Fruit fly (Drosophila melanogaster) whole organism, embryonic: ENCODE results near the gene Mec2.
A peak's percentile ranks its signal among the peaks of the same experiment; 100 is the strongest.

ENCODE experiments used
- ATbp ChIP-seq: fragments of 200-800 bp; sonication (Bioruptor generic); optimal IDR thresholded peaks from 2 replicates; lab custom pipeline; 2017; ENCODE audit warnings: missing biosample characterization, mild to moderate bottlenecking, missing genetic modification characterization, missing genetic modification reagents
- Adf1 ChIP-seq: fragments of 200-800 bp; sonication (Bioruptor generic); IDR thresholded peaks from 2 replicates; pipeline ENCODE4 v1.3.6; 2022; ENCODE audit warnings: missing biosample characterization, missing genetic modification characterization
- Bteb2 ChIP-seq: fragments of 200-800 bp; sonication (Bioruptor generic); optimal IDR thresholded peaks from 2 replicates; lab custom pipeline; 2016; ENCODE audit warnings: missing biosample characterization, missing genetic modification characterization
- CG10267 ChIP-seq: fragments of 200-800 bp; sonication (Bioruptor generic); optimal IDR thresholded peaks from 2 replicates; lab custom pipeline; 2018; ENCODE audit warnings: missing biosample characterization, mild to moderate bottlenecking, missing genetic modification characterization, moderate library complexity
- CG10543 ChIP-seq: fragments of 200-800 bp; sonication (Bioruptor generic); optimal IDR thresholded peaks from 3 replicates; lab custom pipeline; 2017; ENCODE audit warnings: missing biosample characterization, mild to moderate bottlenecking, missing genetic modification characterization, moderate library complexity
- CG13123 ChIP-seq: fragments of 200-800 bp; sonication (Bioruptor generic); optimal IDR thresholded peaks from 2 replicates; lab custom pipeline; 2016; ENCODE audit warnings: missing biosample characterization, missing genetic modification characterization
- CG13424 ChIP-seq: fragments of 200-800 bp; sonication (Bioruptor generic); optimal IDR thresholded peaks from 2 replicates; lab custom pipeline; 2019; ENCODE audit warnings: missing biosample characterization, mild to moderate bottlenecking, missing genetic modification characterization, moderate library complexity
- CG14710 ChIP-seq: fragments of 200-800 bp; sonication (Bioruptor generic); optimal IDR thresholded peaks from 3 replicates; lab custom pipeline; 2019; ENCODE audit warnings: missing biosample characterization, mild to moderate bottlenecking, missing genetic modification characterization, moderate library complexity
- CG18764 ChIP-seq: fragments of 200-800 bp; sonication (Bioruptor generic); optimal IDR thresholded peaks from 3 replicates; lab custom pipeline; 2016; ENCODE audit warnings: missing biosample characterization, missing genetic modification characterization
- CG30020 ChIP-seq: fragments of 200-800 bp; optimal IDR thresholded peaks from 2 replicates; lab custom pipeline; 2019; ENCODE audit warnings: missing biosample characterization, mild to moderate bottlenecking, missing genetic modification characterization, moderate library complexity
- CG31388 ChIP-seq: fragments of 200-800 bp; sonication (Bioruptor generic); optimal IDR thresholded peaks from 2 replicates; lab custom pipeline; 2016; ENCODE audit warnings: missing biosample characterization, missing genetic modification characterization
- CG3407 ChIP-seq: fragments of 200-800 bp; sonication (Bioruptor generic); optimal IDR thresholded peaks from 2 replicates; lab custom pipeline; 2018; ENCODE audit warnings: missing biosample characterization, mild to moderate bottlenecking, missing genetic modification characterization
- CG3838 ChIP-seq: fragments of 200-800 bp; sonication (Bioruptor generic); optimal IDR thresholded peaks from 3 replicates; lab custom pipeline; 2016; ENCODE audit warnings: missing biosample characterization, missing genetic modification characterization
- CG4404 ChIP-seq: fragments of 200-800 bp; sonication (Bioruptor generic); IDR thresholded peaks from 2 replicates; pipeline ENCODE4 v1.3.6; 2022; ENCODE audit warnings: missing biosample characterization, missing genetic modification characterization
- CG5245 ChIP-seq: fragments of 200-800 bp; sonication (Bioruptor generic); optimal IDR thresholded peaks from 3 replicates; lab custom pipeline; 2016; ENCODE audit warnings: missing biosample characterization, missing genetic modification characterization
- CG5953 ChIP-seq: fragments of 200-800 bp; sonication (Bioruptor generic); IDR thresholded peaks from 2 replicates; pipeline ENCODE4 v1.3.6; 2022; ENCODE audit warnings: missing biosample characterization, missing genetic modification characterization
- CG6765 ChIP-seq: fragments of 200-800 bp; sonication (Bioruptor generic); optimal IDR thresholded peaks from 3 replicates; lab custom pipeline; 2017; ENCODE audit warnings: missing biosample characterization, mild to moderate bottlenecking, missing genetic modification characterization
- CG7556 ChIP-seq: fragments of 200-800 bp; sonication (Bioruptor generic); optimal IDR thresholded peaks from 2 replicates; lab custom pipeline; 2017; ENCODE audit warnings: missing biosample characterization, mild to moderate bottlenecking, missing genetic modification characterization
- CG7839 ChIP-seq: fragments of 200-800 bp; sonication (Bioruptor generic); optimal IDR thresholded peaks from 3 replicates; lab custom pipeline; 2018; ENCODE audit warnings: missing biosample characterization, mild to moderate bottlenecking, missing genetic modification characterization, moderate library complexity
- CG8944 ChIP-seq: fragments of 200-800 bp; sonication (Bioruptor generic); optimal IDR thresholded peaks from 3 replicates; lab custom pipeline; 2016; ENCODE audit warnings: missing biosample characterization, missing genetic modification characterization
- CG9215 ChIP-seq: fragments of 200-800 bp; sonication (Bioruptor generic); IDR thresholded peaks from 2 replicates; pipeline ENCODE4 v1.3.6; 2022; ENCODE audit warnings: missing biosample characterization, missing genetic modification characterization
- Dad ChIP-seq: fragments of 200-800 bp; sonication (Bioruptor generic); optimal IDR thresholded peaks from 3 replicates; lab custom pipeline; 2016; ENCODE audit warnings: missing biosample characterization, missing genetic modification characterization
- Deaf1 ChIP-seq: fragments of 200-800 bp; optimal IDR thresholded peaks from 3 replicates; lab custom pipeline; 2019; ENCODE audit warnings: missing biosample characterization, mild to moderate bottlenecking, missing genetic modification characterization, moderate library complexity
- Dip2 ChIP-seq: fragments of 200-800 bp; sonication (Bioruptor generic); IDR thresholded peaks from 2 replicates; pipeline ENCODE4 v1.3.6; 2022; ENCODE audit warnings: missing biosample characterization, missing genetic modification characterization
- Ets65A ChIP-seq: fragments of 200-800 bp; sonication (Bioruptor generic); peaks from one replicate; lab custom pipeline; 2016; ENCODE audit warnings: missing biosample characterization, missing genetic modification characterization
- Hr39 ChIP-seq: fragments of >200 bp; optimal IDR thresholded peaks from 2 replicates; lab custom pipeline; 2017
- Jarid2 ChIP-seq: fragments of 200-800 bp; sonication (Bioruptor generic); optimal IDR thresholded peaks from 3 replicates; lab custom pipeline; 2017; ENCODE audit warnings: mild to moderate bottlenecking, missing biosample characterization, missing genetic modification reagents, missing genetic modification characterization
- Lhr ChIP-seq: fragments of 200-800 bp; sonication (Bioruptor generic); optimal IDR thresholded peaks from 3 replicates; lab custom pipeline; 2017; ENCODE audit warnings: mild to moderate bottlenecking, missing biosample characterization, missing genetic modification reagents, missing genetic modification characterization
- MBD-R2 ChIP-seq: fragments of 200-800 bp; sonication (Bioruptor generic); IDR thresholded peaks from 2 replicates; pipeline ENCODE4 v1.3.6; 2022; ENCODE audit warnings: missing biosample characterization, missing genetic modification characterization
- Med ChIP-seq: fragments of 200-800 bp; sonication (Bioruptor generic); peaks from one replicate; lab custom pipeline; 2016; ENCODE audit warnings: missing biosample characterization, missing genetic modification characterization, mild to moderate bottlenecking, inconsistent platforms, moderate library complexity
- Nf-YC ChIP-seq: fragments of 200-800 bp; optimal IDR thresholded peaks from 3 replicates; lab custom pipeline; 2019; ENCODE audit warnings: missing biosample characterization, mild to moderate bottlenecking, missing genetic modification characterization, moderate library complexity
- Ssrp ChIP-seq: fragments of 200-800 bp; sonication (Bioruptor generic); optimal IDR thresholded peaks from 2 replicates; lab custom pipeline; 2018; ENCODE audit warnings: missing biosample characterization, mild to moderate bottlenecking, missing genetic modification characterization, moderate library complexity
- ara ChIP-seq: fragments of 200-800 bp; sonication (Bioruptor generic); IDR thresholded peaks from 2 replicates; pipeline ENCODE4 v1.3.6; 2022; ENCODE audit warnings: missing biosample characterization, missing genetic modification characterization
- bcd ChIP-seq: fragments of 200-800 bp; sonication (Bioruptor generic); optimal IDR thresholded peaks from 2 replicates; lab custom pipeline; 2017; ENCODE audit warnings: missing biosample characterization, mild to moderate bottlenecking, missing genetic modification characterization
- chn ChIP-seq: fragments of 200-800 bp; sonication (Bioruptor generic); optimal IDR thresholded peaks from 2 replicates; lab custom pipeline; 2016; ENCODE audit warnings: missing biosample characterization, missing genetic modification characterization
- emc ChIP-seq: fragments of 200-800 bp; sonication (Bioruptor generic); optimal IDR thresholded peaks from 2 replicates; lab custom pipeline; 2016; ENCODE audit warnings: missing biosample characterization, missing genetic modification characterization
- exex ChIP-seq: fragments of 200-800 bp; sonication (Bioruptor generic); optimal IDR thresholded peaks from 4 replicates; lab custom pipeline; 2018; ENCODE audit warnings: missing biosample characterization, mild to moderate bottlenecking, missing genetic modification characterization, moderate library complexity
- ftz-f1 ChIP-seq: fragments of 200-800 bp; sonication (Bioruptor generic); optimal IDR thresholded peaks from 2 replicates; lab custom pipeline; 2016; ENCODE audit warnings: missing biosample characterization, missing genetic modification characterization
- gro ChIP-seq: fragments of 200-800 bp; sonication (Bioruptor generic); optimal IDR thresholded peaks from 2 replicates; lab custom pipeline; 2016; ENCODE audit warnings: missing biosample characterization, missing genetic modification characterization
- h ChIP-seq: fragments of >200 bp; optimal IDR thresholded peaks from 2 replicates; lab custom pipeline; 2017
- her ChIP-seq: fragments of 200-800 bp; sonication (Bioruptor generic); optimal IDR thresholded peaks from 2 replicates; lab custom pipeline; 2016; ENCODE audit warnings: missing biosample characterization, missing genetic modification characterization
- kay ChIP-seq: fragments of 200-800 bp; sonication (Bioruptor generic); optimal IDR thresholded peaks from 2 replicates; lab custom pipeline; 2016; ENCODE audit warnings: missing biosample characterization, missing genetic modification characterization
- lilli ChIP-seq: fragments of 200-800 bp; sonication (Bioruptor generic); optimal IDR thresholded peaks from 3 replicates; lab custom pipeline; 2016; ENCODE audit warnings: missing biosample characterization, missing genetic modification characterization
- luna ChIP-seq: fragments of 200-800 bp; sonication (Bioruptor generic); optimal IDR thresholded peaks from 2 replicates; lab custom pipeline; 2016; ENCODE audit warnings: missing biosample characterization, missing genetic modification characterization
- mirr ChIP-seq: fragments of 200-800 bp; sonication (Bioruptor generic); optimal IDR thresholded peaks from 3 replicates; lab custom pipeline; 2018; ENCODE audit warnings: missing biosample characterization, mild to moderate bottlenecking, missing genetic modification characterization
- nmo ChIP-seq: fragments of 200-800 bp; sonication (Bioruptor generic); optimal IDR thresholded peaks from 2 replicates; lab custom pipeline; 2018; ENCODE audit warnings: missing biosample characterization, mild to moderate bottlenecking, missing genetic modification characterization, moderate library complexity
- pnt ChIP-seq: fragments of 200-800 bp; sonication (Bioruptor generic); optimal IDR thresholded peaks from 3 replicates; lab custom pipeline; 2016; ENCODE audit warnings: missing biosample characterization, missing genetic modification characterization
- rib ChIP-seq: fragments of 200-800 bp; sonication (Bioruptor generic); IDR thresholded peaks from 2 replicates; pipeline ENCODE4 v1.3.6; 2022; ENCODE audit warnings: missing biosample characterization, missing genetic modification characterization
- row ChIP-seq: fragments of 200-800 bp; sonication (Bioruptor generic); IDR thresholded peaks from 3 replicates; pipeline ENCODE4 v1.3.6; 2022; ENCODE audit warnings: missing biosample characterization, missing genetic modification characterization
- sima ChIP-seq: fragments of 200-800 bp; sonication (Bioruptor generic); optimal IDR thresholded peaks from 2 replicates; lab custom pipeline; 2016; ENCODE audit warnings: missing biosample characterization, missing genetic modification characterization
- tap ChIP-seq: fragments of 200-800 bp; optimal IDR thresholded peaks from 3 replicates; lab custom pipeline; 2019; ENCODE audit warnings: missing biosample characterization, mild to moderate bottlenecking, missing genetic modification characterization, moderate library complexity
- trh ChIP-seq: fragments of 200-800 bp; sonication (Bioruptor generic); optimal IDR thresholded peaks from 2 replicates; lab custom pipeline; 2016; ENCODE audit warnings: missing biosample characterization, missing genetic modification characterization
- tup ChIP-seq: fragments of 200-800 bp; sonication (Bioruptor generic); optimal IDR thresholded peaks from 2 replicates; lab custom pipeline; 2016; ENCODE audit warnings: missing biosample characterization, mild to moderate bottlenecking, missing genetic modification characterization, moderate library complexity
- zfh2 ChIP-seq: fragments of 200-800 bp; sonication (Bioruptor generic); optimal IDR thresholded peaks from 2 replicates; lab custom pipeline; 2016; ENCODE audit warnings: missing biosample characterization, missing genetic modification characterization

The Mec2 gene

dm6 chrX:19159942-19160341 lies 27.9 kb upstream of the Mec2 start (continued):
- TF ChIP-seq ftz-f1 (GFP tag; lab: Kevin White, UChicago) (no peak), CG10267 (tag; lab: Kevin White, UChicago) (peak; percentile 29), CG6765 (GFP tag; lab: Kevin White, UChicago) (no peak), nmo (GFP tag; lab: Kevin White, UChicago) (peak; percentile 39), kay (GFP tag; lab: Kevin White, UChicago) (no peak), Deaf1 (tag; lab: Kevin White, UChicago) (no peak), row (GFP tag; lab: Robert Waterston, UW) (peak; percentile 53), emc (no peak), sima (no peak), Med (GFP tag; lab: Kevin White, UChicago) (no peak), Bteb2 (GFP tag; lab: Kevin White, UChicago) (no peak), Dip2 (no peak), rib (GFP tag; lab: Robert Waterston, UW) (no peak), tap (no peak), exex (tag; lab: Kevin White, UChicago) (no peak), lilli (GFP tag; lab: Kevin White, UChicago) (no peak), CG5953 (GFP tag; lab: Robert Waterston, UW) (no peak), Nf-YC (tag; lab: Kevin White, UChicago) (no peak), Hr39 (lab: Kevin White, UChicago) (no peak), zfh2 (no peak), CG9215 (no peak), CG3838 (GFP tag; lab: Kevin White, UChicago) (no peak), trh (GFP tag; lab: Kevin White, UChicago) (no peak), Ssrp (tag; lab: Kevin White, UChicago) (peak; percentile 45), CG13123 (GFP tag; lab: Kevin White, UChicago) (no peak), CG14710 (tag; lab: Kevin White, UChicago) (peak; percentile 22), mirr (GFP tag; lab: Kevin White, UChicago) (no peak), Lhr (peak; percentile 14), chn (no peak), CG3407 (no peak), luna (GFP tag; lab: Kevin White, UChicago) (no peak), tup (no peak), pnt (no peak), her (GFP tag; lab: Kevin White, UChicago) (no peak), CG5245 (GFP tag; lab: Kevin White, UChicago) (no peak), Ets65A (no peak), ATbp (GFP tag; lab: Kevin White, UChicago) (peak; percentile 16), CG7556 (no peak), CG31388 (GFP tag; lab: Kevin White, UChicago) (no peak), Dad (GFP tag; lab: Kevin White, UChicago) (no peak), ara (GFP tag; lab: Robert Waterston, UW) (no peak), gro (GFP tag; lab: Kevin White, UChicago) (no peak), MBD-R2 (GFP tag; lab: Robert Waterston, UW) (no peak), h (lab: Kevin White, UChicago) (no peak), CG7839 (peak; percentile 50), bcd (GFP tag; lab: Kevin White, UChicago) (no peak), CG4404 (GFP tag; lab: Robert Waterston, UW) (no peak), Adf1 (GFP tag; lab: Robert Waterston, UW) (no peak), CG13424 (tag; lab: Kevin White, UChicago) (peak; percentile 10), Jarid2 (GFP tag; lab: Kevin White, UChicago) (no peak), CG30020 (tag; lab: Kevin White, UChicago) (no peak), CG10543 (GFP tag; lab: Kevin White, UChicago) (no peak), CG18764 (GFP tag; lab: Kevin White, UChicago) (no peak), CG8944 (GFP tag; lab: Kevin White, UChicago) (no peak)
